Worm (Caenorhabditis elegans): ENCODE data around the gene C01B10.7.
A peak's percentile ranks its signal among the peaks of the same experiment; 100 is the strongest.

C01B10.7 gene

DNA sequence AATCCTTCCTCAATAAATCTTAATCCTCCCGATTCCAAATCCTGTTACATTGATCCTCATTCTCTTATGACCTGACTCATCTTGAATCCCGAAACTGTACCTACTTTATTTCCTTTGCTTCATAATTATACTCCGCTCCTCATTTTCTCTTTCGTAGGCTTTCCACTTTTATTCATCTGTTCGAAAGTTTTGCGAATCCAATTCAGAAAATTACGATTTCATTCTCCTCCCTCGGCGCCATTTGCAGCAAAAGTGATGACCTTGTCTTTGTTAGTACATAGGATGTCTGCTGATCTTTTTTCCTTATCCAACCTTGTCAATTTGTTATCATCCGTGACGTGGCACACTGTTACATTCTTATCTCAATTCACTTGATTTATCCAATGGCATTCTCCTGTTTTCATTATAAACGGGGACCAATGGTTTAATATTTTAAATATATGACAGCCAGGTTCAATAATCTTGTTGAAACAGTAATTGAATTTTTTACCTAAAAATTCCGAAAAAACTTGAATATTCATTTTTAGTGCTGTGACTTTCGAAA lies 14.2 kb downstream of the C01B10.7 start:
- TF ChIP-seq unc-30 (tag; optimal IDR thresholded peaks at IDR 0.05) (no peak), efl-1 (optimal IDR thresholded peaks at IDR 0.05) (no peak), efl-1 (GFP tag; optimal IDR thresholded peaks at IDR 0.05 in 1 of 2) (peak in 1 of 2 experiments; percentile 77), blmp-1 (tag; optimal IDR thresholded peaks at IDR 0.05) (peak; percentile 87), ceh-63 (GFP tag; optimal IDR thresholded peaks at IDR 0.05) (no peak), skn-1 (tag; optimal IDR thresholded peaks at IDR 0.05) (no peak), sup-37 (GFP tag; optimal IDR thresholded peaks at IDR 0.05) (no peak), pag-3 (tag; optimal IDR thresholded peaks at IDR 0.05; ENCODE audit: borderline replicate concordance, insufficient read depth) (peak; percentile 64), nhr-20 (tag; optimal IDR thresholded peaks at IDR 0.05) (peak; percentile 2), dsc-1 (tag; optimal IDR thresholded peaks at IDR 0.05) (no peak), nhr-71 (tag; optimal IDR thresholded peaks at IDR 0.05) (no peak), hpl-2 (GFP tag; optimal IDR thresholded peaks at IDR 0.05) (no peak), snpc-4 (tag; optimal IDR thresholded peaks at IDR 0.05) (no peak), unc-130 (tag; optimal IDR thresholded peaks at IDR 0.05) (no peak), elt-3 (tag; optimal IDR thresholded peaks at IDR 0.05) (peak in 4 of 6 experiments; percentile 73 to 89 (median 84)), nhr-84 (tag; optimal IDR thresholded peaks at IDR 0.05) (no peak), ets-5 (GFP tag; IDR thresholded peaks at IDR 0.05) (no peak), ztf-11 (tag; optimal IDR thresholded peaks at IDR 0.05) (no peak), nhr-85 (tag) (no peak), lin-14 (GFP tag; optimal IDR thresholded peaks at IDR 0.05) (peak; percentile 52), pax-3 (tag; optimal IDR thresholded peaks at IDR 0.05) (no peak), nhr-19 (GFP tag; conservative IDR thresholded peaks at IDR 0.05) (no peak)

DNA sequence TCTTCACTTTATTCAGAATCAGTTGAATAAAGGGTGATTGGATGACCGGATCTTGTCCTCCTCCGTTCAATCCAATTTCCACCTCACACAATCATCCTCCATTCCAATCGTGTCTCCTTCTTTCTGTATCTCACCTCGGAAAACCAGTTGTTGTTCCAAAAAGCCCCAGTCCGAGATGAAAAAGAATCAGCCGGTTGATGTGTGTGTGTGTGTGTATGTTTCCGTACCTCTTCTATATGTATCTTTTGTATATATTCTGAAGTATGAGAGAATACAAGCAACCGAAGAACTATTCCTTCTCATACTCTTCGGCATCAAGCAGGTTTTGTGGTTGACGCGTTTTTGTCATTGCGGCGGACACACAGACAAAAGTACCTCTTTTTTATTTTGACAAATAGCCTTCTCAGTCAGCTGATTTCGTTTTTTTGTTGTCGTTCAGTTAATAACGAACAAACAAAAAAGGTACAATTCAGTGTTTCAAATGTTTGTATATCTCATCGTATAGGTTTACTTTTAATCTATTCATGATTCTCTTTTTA lies 15.4 kb downstream of the C01B10.7 start:
- TF ChIP-seq pag-3 (tag; optimal IDR thresholded peaks at IDR 0.05; ENCODE audit: borderline replicate concordance, insufficient read depth) (peak; percentile 3), nhr-85 (tag) (peak; percentile 84), elt-3 (tag; optimal IDR thresholded peaks at IDR 0.05) (peak in 1 of 6 experiments; percentile 42), sox-4 (tag; optimal IDR thresholded peaks at IDR 0.05) (no peak), lin-35 (GFP tag; optimal IDR thresholded peaks at IDR 0.05) (peak in 1 of 2 experiments; percentile 35), hlh-17 (GFP tag; optimal IDR thresholded peaks at IDR 0.05; ENCODE audit: borderline replicate concordance) (no peak), lin-14 (GFP tag; optimal IDR thresholded peaks at IDR 0.05) (peak; percentile 64), dpl-1 (GFP tag; optimal IDR thresholded peaks at IDR 0.05) (no peak), grh-1 (GFP tag; IDR thresholded peaks at IDR 0.05) (0 out of 2 replicates have a peak, but pooled peaks have one; percentile 23), ceh-88 (GFP tag; IDR thresholded peaks at IDR 0.05) (no peak), egl-13 (tag; optimal IDR thresholded peaks at IDR 0.05) (no peak), blmp-1 (tag; optimal IDR thresholded peaks at IDR 0.05) (peak; percentile 81), nhr-71 (tag; optimal IDR thresholded peaks at IDR 0.05) (no peak), ztf-4 (tag; optimal IDR thresholded peaks at IDR 0.05) (peak; percentile 15), unc-130 (tag; optimal IDR thresholded peaks at IDR 0.05) (no peak), mep-1 (tag; optimal IDR thresholded peaks at IDR 0.05) (peak; percentile 28), fos-1 (tag; optimal IDR thresholded peaks at IDR 0.05) (no peak), hpl-2 (GFP tag; optimal IDR thresholded peaks at IDR 0.05) (no peak)

DNA sequence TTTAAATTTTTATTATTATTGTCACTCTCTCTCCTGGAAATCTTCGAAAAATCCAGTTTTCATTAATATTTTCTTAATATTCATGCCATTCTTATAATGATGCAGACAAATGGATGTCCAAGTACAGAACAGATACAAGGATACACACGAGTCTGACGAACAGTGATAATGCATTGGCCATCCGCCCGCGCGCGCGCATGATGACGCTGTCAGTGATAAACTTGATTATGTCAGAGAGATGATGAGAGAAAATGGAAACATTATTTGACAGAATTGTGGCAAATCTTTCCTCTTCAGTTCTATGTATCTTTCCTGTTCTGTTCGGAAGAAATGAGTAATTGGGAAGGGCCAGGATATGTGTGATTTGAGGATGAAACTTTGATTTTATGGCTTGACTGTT lies 17.4 kb downstream of the C01B10.7 start:
- TF ChIP-seq fkh-10 (GFP tag; optimal IDR thresholded peaks at IDR 0.05), result no peak
- TF ChIP-seq ztf-4 (tag; optimal IDR thresholded peaks at IDR 0.05), result peak; percentile 18
- TF ChIP-seq lin-35 (GFP tag; optimal IDR thresholded peaks at IDR 0.05), result peak in 1 of 2 experiments; percentile 34
- no peak for TF ChIP-seq fkh-4 (tag; optimal IDR thresholded peaks at IDR 0.05; ENCODE audit: borderline replicate concordance)
- TF ChIP-seq mef-2 (tag; optimal IDR thresholded peaks at IDR 0.05), result no peak
- peak; percentile 82 for TF ChIP-seq blmp-1 (tag; optimal IDR thresholded peaks at IDR 0.05)
- no peak for TF ChIP-seq F16B12.6 (tag; optimal IDR thresholded peaks at IDR 0.05)
- TF ChIP-seq ceh-63 (GFP tag; optimal IDR thresholded peaks at IDR 0.05), result no peak
- no peak for TF ChIP-seq nhr-90 (tag; optimal IDR thresholded peaks at IDR 0.05; ENCODE audit: poor library complexity)
- no peak for TF ChIP-seq tlp-1 (tag; optimal IDR thresholded peaks at IDR 0.05)
- peak in 3 of 6 experiments; percentile 1 to 63 (median 28) for TF ChIP-seq elt-3 (tag; optimal IDR thresholded peaks at IDR 0.05)
- TF ChIP-seq unc-62 (GFP tag; optimal IDR thresholded peaks at IDR 0.05), result no peak
- TF ChIP-seq dsc-1 (tag; optimal IDR thresholded peaks at IDR 0.05), result no peak
- TF ChIP-seq nhr-85 (tag), result peak; percentile 65
- TF ChIP-seq lin-14 (GFP tag; optimal IDR thresholded peaks at IDR 0.05), result peak; percentile 60
- no peak for TF ChIP-seq vab-15 (tag; optimal IDR thresholded peaks at IDR 0.05)
- TF ChIP-seq unc-86 (tag; optimal IDR thresholded peaks at IDR 0.05), result no peak
- no peak for TF ChIP-seq fkh-8 (tag; optimal IDR thresholded peaks at IDR 0.05)
- TF ChIP-seq unc-30 (tag; optimal IDR thresholded peaks at IDR 0.05), result no peak
